Worm (Caenorhabditis elegans) whole organism, L4 larva: ENCODE data around the gene F21D9.11.

Experiments used
- F37D6.2 ChIP-seq: sonication (generic microtip); optimal IDR thresholded peaks from 2 replicates; lab custom pipeline; 2016; ENCODE audit warnings: mild to moderate bottlenecking, missing genetic modification characterization, missing compliant biosample characterization
- T20F7.1 ChIP-seq: fragments of 200-800 bp; sonication (Bioruptor generic); optimal IDR thresholded peaks from 2 replicates; lab custom pipeline; 2018; ENCODE audit warnings: mild to moderate bottlenecking, missing genetic modification characterization, missing compliant biosample characterization
- Y105C5A.15 ChIP-seq: fragments of 200-800 bp; sonication (Bioruptor generic); IDR thresholded peaks from 2 replicates; pipeline ENCODE4 v1.3.6; 2022; ENCODE audit warnings: missing genetic modification characterization, missing compliant biosample characterization
- ZK337.2 ChIP-seq: fragments of 200-800 bp; sonication (Bioruptor generic); IDR thresholded peaks from 2 replicates; pipeline ENCODE4 v1.3.6; 2022; ENCODE audit warnings: missing genetic modification reagents, missing genetic modification characterization, missing compliant biosample characterization
- aha-1 ChIP-seq: fragments of 150-350 bp; peaks from one replicate; lab custom pipeline; 2014; ENCODE audit warnings: missing biosample characterization, missing genetic modification characterization
- aly-2 ChIP-seq: sonication (generic microtip); optimal IDR thresholded peaks from 2 replicates; lab custom pipeline; 2018; ENCODE audit warnings: missing biosample characterization, missing genetic modification characterization
- ceh-82 ChIP-seq: sonication (generic microtip); optimal IDR thresholded peaks from 2 replicates; lab custom pipeline; 2017; ENCODE audit warnings: missing biosample characterization, missing genetic modification characterization
- daf-16 ChIP-seq, 3 experiments: sonication (generic microtip); optimal IDR thresholded peaks; 2 replicates each; lab custom pipeline; 2016 to 2017; ENCODE audit warnings: missing genetic modification characterization in 3 of 3, missing genetic modification reagents in 3 of 3, mild to moderate bottlenecking in 2 of 3, missing compliant biosample characterization in 2 of 3, missing biosample characterization in 1 of 3, moderate library complexity in 1 of 3
- daf-8 ChIP-seq: fragments of 200-800 bp; sonication (Bioruptor generic); IDR thresholded peaks from 2 replicates; pipeline ENCODE4 v1.3.6; 2022; ENCODE audit warnings: missing genetic modification characterization, missing compliant biosample characterization
- dmd-9 ChIP-seq: fragments of 200-800 bp; sonication (Bioruptor generic); IDR thresholded peaks from 2 replicates; pipeline ENCODE4 v1.3.6; 2022; ENCODE audit warnings: missing genetic modification reagents, missing genetic modification characterization, missing compliant biosample characterization
- dve-1 ChIP-seq: sonication (generic microtip); optimal IDR thresholded peaks from 2 replicates; lab custom pipeline; 2017; ENCODE audit warnings: antibody characterized with exemption, mild to moderate bottlenecking, missing genetic modification characterization, missing compliant biosample characterization; ENCODE audit not compliant: insufficient read depth
- egl-27 ChIP-seq: sonication (generic microtip); optimal IDR thresholded peaks from 3 replicates; lab custom pipeline; 2017; ENCODE audit warnings: missing biosample characterization, missing genetic modification reagents, missing genetic modification characterization
- fos-1 ChIP-seq: fragments of 150-350 bp; optimal IDR thresholded peaks from 2 replicates; lab custom pipeline; 2014; ENCODE audit warnings: missing biosample characterization, missing genetic modification characterization
- hlh-11 ChIP-seq: fragments of 200-800 bp; sonication (Bioruptor generic); optimal IDR thresholded peaks from 2 replicates; lab custom pipeline; 2018; ENCODE audit warnings: mild to moderate bottlenecking, missing genetic modification characterization, missing compliant biosample characterization
- hlh-30 ChIP-seq: sonication (generic microtip); optimal IDR thresholded peaks from 2 replicates; lab custom pipeline; 2017; ENCODE audit warnings: antibody characterized with exemption, mild to moderate bottlenecking, missing genetic modification characterization, missing compliant biosample characterization; ENCODE audit not compliant: insufficient read depth
- jun-1 ChIP-seq: fragments of 150-350 bp; optimal IDR thresholded peaks from 2 replicates; lab custom pipeline; 2014; ENCODE audit warnings: missing biosample characterization, missing genetic modification reagents, missing genetic modification characterization
- lin-1 ChIP-seq: fragments of 200-800 bp; sonication (Bioruptor generic); IDR thresholded peaks from 2 replicates; pipeline ENCODE4 v1.3.6; 2022; ENCODE audit warnings: missing genetic modification reagents, missing genetic modification characterization, missing compliant biosample characterization
- lin-15B ChIP-seq: fragments of 150-350 bp; sonication (generic microtip); optimal IDR thresholded peaks from 3 replicates; lab custom pipeline; 2014; ENCODE audit warnings: missing biosample characterization, missing genetic modification characterization
- lin-29 ChIP-seq: fragments of 200-800 bp; sonication (Bioruptor generic); IDR thresholded peaks from 2 replicates; pipeline ENCODE4 v1.3.6; 2022; ENCODE audit warnings: missing genetic modification reagents, missing genetic modification characterization, missing compliant biosample characterization
- lin-38 ChIP-seq: fragments of 200-800 bp; sonication (Bioruptor generic); IDR thresholded peaks from 2 replicates; pipeline ENCODE4 v1.3.6; 2022; ENCODE audit warnings: missing genetic modification reagents, missing genetic modification characterization, missing compliant biosample characterization
- lin-39 ChIP-seq: fragments of 150-350 bp; optimal IDR thresholded peaks from 2 replicates; lab custom pipeline; 2014; ENCODE audit warnings: missing biosample characterization, missing genetic modification reagents, missing genetic modification characterization
- lir-3 ChIP-seq: sonication (generic microtip); optimal IDR thresholded peaks from 2 replicates; lab custom pipeline; 2016; ENCODE audit warnings: mild to moderate bottlenecking, missing genetic modification characterization, missing compliant biosample characterization
- madf-5 ChIP-seq, 2 experiments: fragments of 200-800 bp; sonication (Bioruptor generic); IDR thresholded peaks; 2 replicates each; pipeline ENCODE4 v1.3.6; 2022; ENCODE audit warnings: missing compliant biosample characterization in 2 of 2, missing genetic modification characterization in 2 of 2
- madf-9 ChIP-seq: fragments of 200-800 bp; sonication (Bioruptor generic); conservative IDR thresholded peaks from 2 replicates; pipeline ENCODE4 v1.3.6; 2022; ENCODE audit warnings: missing genetic modification reagents, missing genetic modification characterization, missing compliant biosample characterization
- mdl-1 ChIP-seq, 2 experiments: fragments of 150-350 bp in 1 of 2; sonication (generic microtip) in 1 of 2; optimal IDR thresholded peaks; 2 replicates each; lab custom pipeline; 2014 to 2017; ENCODE audit warnings: missing biosample characterization in 2 of 2, missing genetic modification characterization in 2 of 2
- mdt-29 ChIP-seq: fragments of 200-800 bp; sonication (Bioruptor generic); IDR thresholded peaks from 2 replicates; pipeline ENCODE4 v1.3.6; 2022; ENCODE audit warnings: missing genetic modification reagents, missing genetic modification characterization, missing compliant biosample characterization
- mep-1 ChIP-seq: fragments of 150-350 bp; sonication (generic microtip); optimal IDR thresholded peaks from 3 replicates; lab custom pipeline; 2014; ENCODE audit warnings: missing biosample characterization, missing genetic modification characterization
- mxl-3 ChIP-seq: fragments of 200-800 bp; sonication (Bioruptor generic); optimal IDR thresholded peaks from 2 replicates; lab custom pipeline; 2018; ENCODE audit warnings: mild to moderate bottlenecking, missing genetic modification characterization, missing compliant biosample characterization
- nhr-102 ChIP-seq: sonication (generic microtip); optimal IDR thresholded peaks from 2 replicates; lab custom pipeline; 2016; ENCODE audit warnings: mild to moderate bottlenecking, missing genetic modification characterization, moderate library complexity, missing compliant biosample characterization
- nhr-41 ChIP-seq: fragments of 200-800 bp; sonication (Bioruptor generic); IDR thresholded peaks from 2 replicates; pipeline ENCODE4 v1.3.6; 2022; ENCODE audit warnings: missing genetic modification reagents, missing genetic modification characterization, missing compliant biosample characterization
- nhr-42 ChIP-seq: fragments of 200-800 bp; sonication (Bioruptor generic); IDR thresholded peaks from 2 replicates; pipeline ENCODE4 v1.3.6; 2022; ENCODE audit warnings: missing genetic modification characterization, missing compliant biosample characterization
- nhr-6 ChIP-seq: fragments of 150-350 bp; optimal IDR thresholded peaks from 2 replicates; lab custom pipeline; 2014; ENCODE audit warnings: missing biosample characterization, missing genetic modification characterization
- nhr-76 ChIP-seq: fragments of 150-350 bp; optimal IDR thresholded peaks from 2 replicates; lab custom pipeline; 2014; ENCODE audit warnings: missing biosample characterization, missing genetic modification characterization
- pha-4 ChIP-seq, 2 experiments: fragments of 150-350 bp in 1 of 2; fragments of 200-800 bp in 1 of 2; sonication (Bioruptor generic) in 1 of 2; IDR thresholded peaks in 1 of 2; optimal IDR thresholded peaks in 1 of 2; 2 replicates each; pipeline versions ENCODE4 v1.3.6 to Lab custom; 2014 to 2022; ENCODE audit warnings: missing genetic modification characterization in 2 of 2, missing genetic modification reagents in 2 of 2, missing biosample characterization in 1 of 2, missing compliant biosample characterization in 1 of 2
- pqm-1 ChIP-seq: sonication (generic microtip); optimal IDR thresholded peaks from 2 replicates; lab custom pipeline; 2017; ENCODE audit warnings: missing biosample characterization, missing genetic modification characterization
- rbr-2 ChIP-seq: sonication (generic microtip); optimal IDR thresholded peaks from 2 replicates; lab custom pipeline; 2016; ENCODE audit warnings: missing genotype, missing genetic modification characterization, missing compliant biosample characterization
- sdz-12 ChIP-seq: fragments of 200-800 bp; sonication (Bioruptor generic); optimal IDR thresholded peaks from 2 replicates; lab custom pipeline; 2018; ENCODE audit warnings: mild to moderate bottlenecking, missing genetic modification characterization, missing compliant biosample characterization
- set-16 ChIP-seq: fragments of 200-800 bp; sonication (Bioruptor generic); IDR thresholded peaks from 2 replicates; pipeline ENCODE4 v1.3.6; 2022; ENCODE audit warnings: missing genetic modification reagents, missing genetic modification characterization, missing compliant biosample characterization
- skn-1 ChIP-seq: fragments of 150-350 bp; optimal IDR thresholded peaks from 2 replicates; lab custom pipeline; 2014; ENCODE audit warnings: missing biosample characterization, missing genetic modification characterization
- snpc-1.2 ChIP-seq: fragments of 200-800 bp; sonication (Bioruptor generic); IDR thresholded peaks from 2 replicates; pipeline ENCODE4 v1.3.6; 2022; ENCODE audit warnings: missing genetic modification reagents, missing genetic modification characterization, missing compliant biosample characterization
- spr-1 ChIP-seq: sonication (generic microtip); optimal IDR thresholded peaks from 2 replicates; lab custom pipeline; 2016; ENCODE audit warnings: mild to moderate bottlenecking, missing genetic modification characterization, missing compliant biosample characterization
- spr-3 ChIP-seq: fragments of 200-800 bp; sonication (Bioruptor generic); optimal IDR thresholded peaks from 2 replicates; lab custom pipeline; 2018; ENCODE audit warnings: mild to moderate bottlenecking, missing genetic modification characterization, missing compliant biosample characterization
- unc-130 ChIP-seq: sonication (generic microtip); optimal IDR thresholded peaks from 2 replicates; lab custom pipeline; 2016; ENCODE audit warnings: missing genetic modification reagents, missing genetic modification characterization, missing compliant biosample characterization
- unc-39 ChIP-seq: sonication (generic microtip); optimal IDR thresholded peaks from 2 replicates; lab custom pipeline; 2017; ENCODE audit warnings: missing biosample characterization, missing genetic modification characterization
- unc-62 ChIP-seq, 3 experiments: fragments of 150-350 bp in 1 of 3; sonication (generic microtip); optimal IDR thresholded peaks in 2 of 3; peaks in 1 of 3; 1 replicate in 1 of 3; 2 replicates in 2 of 3; lab custom pipeline; 2014 to 2017; ENCODE audit warnings: missing biosample characterization in 3 of 3, missing genetic modification characterization in 3 of 3, missing genetic modification reagents in 3 of 3, missing genotype in 1 of 3
- zag-1 ChIP-seq: fragments of 150-350 bp; optimal IDR thresholded peaks from 2 replicates; lab custom pipeline; 2014; ENCODE audit warnings: missing biosample characterization, missing genetic modification characterization
- zfp-2 ChIP-seq: sonication (generic microtip); optimal IDR thresholded peaks from 2 replicates; lab custom pipeline; 2016; ENCODE audit warnings: mild to moderate bottlenecking, missing genetic modification characterization, missing compliant biosample characterization
- zfp-3 ChIP-seq: fragments of 200-800 bp; sonication (Bioruptor generic); conservative IDR thresholded peaks from 2 replicates; pipeline ENCODE4 v1.3.6; 2022; ENCODE audit warnings: missing genetic modification reagents, missing genetic modification characterization, missing compliant biosample characterization
- zip-2 ChIP-seq: fragments of 150-350 bp; optimal IDR thresholded peaks from 2 replicates; lab custom pipeline; 2014; ENCODE audit warnings: missing biosample characterization, missing genetic modification characterization
- ztf-11 ChIP-seq: fragments of 150-350 bp; optimal IDR thresholded peaks from 2 replicates; lab custom pipeline; 2014; ENCODE audit warnings: missing biosample characterization, missing genetic modification characterization

The F21D9.11 gene

ce11 chrV:19203299-19203698, 48.6 kb upstream of the F21D9.11 start, which contains the start of gene Y39B6A.1 (continued):
- TF ChIP-seq snpc-1.2 = no peak
- no peak for TF ChIP-seq F37D6.2 (tag; lab: Kevin White, UChicago)
- TF ChIP-seq T20F7.1 (GFP tag; lab: Kevin White, UChicago) = no peak
- peak; percentile 14 for TF ChIP-seq hlh-30 (tag; lab: Kevin White, UChicago)
- TF ChIP-seq lin-15B (tag; lab: Kevin White, UChicago) = no peak
- no peak for TF ChIP-seq nhr-76 (tag; lab: Kevin White, UChicago)
- no peak for TF ChIP-seq rbr-2 (tag; lab: Kevin White, UChicago)
- TF ChIP-seq lin-39 (tag; lab: Kevin White, UChicago) = no peak
- TF ChIP-seq lir-3 (tag; lab: Kevin White, UChicago) = no peak
- no peak for TF ChIP-seq fos-1 (tag; lab: Kevin White, UChicago)
- TF ChIP-seq lin-38 (GFP tag; lab: Robert Waterston, UW) = no peak
- TF ChIP-seq unc-62 (GFP tag; optimal IDR thresholded peaks at IDR 0.05 in 1 of 2; lab: Kevin White, UChicago) = no peak
- TF ChIP-seq unc-62 (tag; optimal IDR thresholded peaks at IDR 0.05; lab: Kevin White, UChicago) = no peak
- TF ChIP-seq unc-39 (tag; lab: Kevin White, UChicago) = no peak
- TF ChIP-seq daf-8 (GFP tag; lab: Robert Waterston, UW) = no peak
- TF ChIP-seq nhr-41 (GFP tag; lab: Robert Waterston, UW) = no peak
- no peak for TF ChIP-seq zfp-2 (tag; lab: Kevin White, UChicago)
- TF ChIP-seq ZK337.2 (GFP tag; lab: Robert Waterston, UW) = no peak
- no peak for TF ChIP-seq nhr-6 (tag; lab: Kevin White, UChicago)
- TF ChIP-seq sdz-12 = no peak
- TF ChIP-seq skn-1 (tag; lab: Kevin White, UChicago) = no peak
- no peak for TF ChIP-seq zip-2 (tag; lab: Kevin White, UChicago)
- peak in 1 of 2 experiments; percentile 34 for TF ChIP-seq mdl-1 (tag; optimal IDR thresholded peaks at IDR 0.05; lab: Kevin White, UChicago)
- no peak for TF ChIP-seq spr-3 (GFP tag; lab: Kevin White, UChicago)
- no peak for TF ChIP-seq mdt-29 (GFP tag; lab: Robert Waterston, UW)
- TF ChIP-seq zag-1 = no peak
- TF ChIP-seq dve-1 (tag; lab: Kevin White, UChicago) = peak; percentile 70
- TF ChIP-seq daf-16 (GFP tag; optimal IDR thresholded peaks at IDR 0.05; lab: Kevin White, UChicago) = no peak
- TF ChIP-seq daf-16 (tag; optimal IDR thresholded peaks at IDR 0.05; lab: Kevin White, UChicago) = peak; percentile 47
- TF ChIP-seq lin-1 (GFP tag; lab: Robert Waterston, UW) = no peak
- no peak for TF ChIP-seq jun-1 (tag; lab: Kevin White, UChicago)
- TF ChIP-seq set-16 (GFP tag; lab: Robert Waterston, UW) = no peak
- peak; percentile 59 for TF ChIP-seq hlh-11 (tag; lab: Kevin White, UChicago)
- TF ChIP-seq lin-29 (GFP tag; lab: Robert Waterston, UW) = no peak
- no peak for TF ChIP-seq pha-4 (GFP tag; IDR thresholded peaks at IDR 0.05; lab: Robert Waterston, UW)
- TF ChIP-seq pha-4 (tag; optimal IDR thresholded peaks at IDR 0.05; lab: Kevin White, UChicago) = no peak
- no peak for TF ChIP-seq ztf-11 (tag; lab: Kevin White, UChicago)
- TF ChIP-seq, all 104 proteins: peak for 10

ce11 chrV:19205450-19205849, 46.5 kb upstream of the F21D9.11 start:
- no peak for TF ChIP-seq madf-5 (GFP tag; IDR thresholded peaks at IDR 0.05; lab: Robert Waterston, UW)
- TF ChIP-seq daf-16 (GFP tag; optimal IDR thresholded peaks at IDR 0.05; lab: Kevin White, UChicago) = no peak
- TF ChIP-seq daf-16 (tag; optimal IDR thresholded peaks at IDR 0.05; lab: Kevin White, UChicago) = peak; percentile 74
- TF ChIP-seq skn-1 (tag; lab: Kevin White, UChicago) = no peak
- no peak for TF ChIP-seq ceh-82 (tag; lab: Kevin White, UChicago)
- TF ChIP-seq mep-1 = peak; percentile 6
- TF ChIP-seq aha-1 (tag; lab: Kevin White, UChicago) = no peak
- no peak for TF ChIP-seq zfp-3 (GFP tag; lab: Robert Waterston, UW)
- no peak for TF ChIP-seq spr-1 (tag; lab: Kevin White, UChicago)
- TF ChIP-seq nhr-102 = peak; percentile 2
- TF ChIP-seq nhr-41 (GFP tag; lab: Robert Waterston, UW) = no peak
- TF ChIP-seq aly-2 (tag; lab: Kevin White, UChicago) = no peak
- TF ChIP-seq madf-9 (GFP tag; lab: Robert Waterston, UW) = no peak
- no peak for TF ChIP-seq nhr-42
- TF ChIP-seq dmd-9 (GFP tag; lab: Robert Waterston, UW) = no peak
- no peak for TF ChIP-seq Y105C5A.15
- TF ChIP-seq egl-27 (tag; lab: Kevin White, UChicago) = no peak
- TF ChIP-seq mxl-3 (GFP tag; lab: Kevin White, UChicago) = peak; percentile 49
- TF ChIP-seq pqm-1 (tag; lab: Kevin White, UChicago) = peak; percentile 22
- no peak for TF ChIP-seq unc-130 (GFP tag; lab: Kevin White, UChicago)
- no peak for TF ChIP-seq nhr-76 (tag; lab: Kevin White, UChicago)
